Worm (Caenorhabditis elegans): ENCODE measurements around the gene R74.2.

- no peak for TF ChIP-seq klf-2 (GFP tag; conservative IDR thresholded peaks at IDR 0.05)
- no peak for TF ChIP-seq ztf-23 (GFP tag; IDR thresholded peaks at IDR 0.05)
- TF ChIP-seq cog-1 (tag; optimal IDR thresholded peaks at IDR 0.05): no peak
- no peak for TF ChIP-seq med-1 (GFP tag; optimal IDR thresholded peaks at IDR 0.05; ENCODE audit: insufficient read depth)
- no peak for TF ChIP-seq flt-1 (GFP tag; IDR thresholded peaks at IDR 0.05)
- no peak for TF ChIP-seq ref-1 (GFP tag; conservative IDR thresholded peaks at IDR 0.05)
These were observed 46.8 kb downstream of the R74.2 start for ce11 chrIII:4234642-4235295.
